Worm (Caenorhabditis elegans): ENCODE results near the gene Y54G2A.11.

Y54G2A.11 gene

DNA sequence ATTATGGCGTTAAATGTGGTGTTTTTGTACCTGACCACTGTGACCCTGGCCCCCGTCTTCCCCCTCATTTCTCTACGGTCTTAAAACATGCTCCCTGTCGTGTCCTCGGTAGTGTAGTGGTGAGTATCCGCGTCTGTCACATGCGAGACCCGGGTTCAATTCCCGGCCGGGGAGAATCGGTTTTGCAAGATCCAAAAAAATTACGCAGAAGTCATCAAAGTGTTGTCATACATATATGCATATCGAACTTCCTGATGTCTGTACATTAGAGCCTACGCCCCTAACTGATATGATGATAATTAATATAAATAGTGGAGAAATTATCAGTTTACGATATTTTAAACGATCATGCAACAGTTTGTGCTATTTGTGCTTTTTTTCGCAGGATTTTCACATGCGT is 33.9 kb upstream of the Y54G2A.11 start, which contains the start of gene Y54G2A.45:
Gene Y54G2A.45, plus strand, starts transcription at position 333 of the 400 bp plus-strand sequence.
- TF ChIP-seq lin-39 (tag; optimal IDR thresholded peaks at IDR 0.05) (peak; percentile 10), nhr-43 (tag; optimal IDR thresholded peaks at IDR 0.05; ENCODE audit: poor library complexity, severe bottlenecking) (peak; percentile 31), lin-15B (tag; optimal IDR thresholded peaks at IDR 0.05) (peak; percentile 6), unc-62 (GFP tag; optimal IDR thresholded peaks at IDR 0.05) (no peak), pqm-1 (tag; optimal IDR thresholded peaks at IDR 0.05) (peak; percentile 81), jun-1 (tag; optimal IDR thresholded peaks at IDR 0.05) (peak; percentile 64), egl-5 (tag; optimal IDR thresholded peaks at IDR 0.05) (no peak), eor-1 (tag; optimal IDR thresholded peaks at IDR 0.05) (no peak), tbx-2 (tag; optimal IDR thresholded peaks at IDR 0.05) (peak; percentile 29), pha-4 (tag; optimal IDR thresholded peaks at IDR 0.05) (peak; percentile 40), skn-1 (tag; optimal IDR thresholded peaks at IDR 0.05) (peak; percentile 83), hmg-11 (tag; optimal IDR thresholded peaks at IDR 0.05) (peak; percentile 30), nhr-11 (tag; optimal IDR thresholded peaks at IDR 0.05) (no peak), lsy-12 (tag; optimal IDR thresholded peaks at IDR 0.05) (peak; percentile 24), nfya-1 (tag; optimal IDR thresholded peaks at IDR 0.05; ENCODE audit: insufficient read depth) (peak; percentile 31), ceh-16 (tag; optimal IDR thresholded peaks at IDR 0.05) (no peak), nhr-77 (tag; optimal IDR thresholded peaks at IDR 0.05) (no peak), elt-2 (tag; optimal IDR thresholded peaks at IDR 0.05) (peak; percentile 89)

ce11 chrIV:2803652-2804051 is 32.1 kb upstream of the Y54G2A.11 start, which contains the start of gene Y54G2A.32:
TSS of gene Y54G2A.32 (plus strand) at chrIV:2803952.
- TF ChIP-seq pqm-1 (tag; optimal IDR thresholded peaks at IDR 0.05), result no peak
- no peak for TF ChIP-seq lin-15B (tag; optimal IDR thresholded peaks at IDR 0.05)
- TF ChIP-seq fos-1 (tag; optimal IDR thresholded peaks at IDR 0.05), result no peak
- no peak for TF ChIP-seq ztf-4 (tag; optimal IDR thresholded peaks at IDR 0.05)
- TF ChIP-seq nhr-43 (tag; optimal IDR thresholded peaks at IDR 0.05; ENCODE audit: poor library complexity, severe bottlenecking), result no peak
- no peak for TF ChIP-seq ztf-11 (tag; optimal IDR thresholded peaks at IDR 0.05)
- no peak for TF ChIP-seq fkh-10 (GFP tag; optimal IDR thresholded peaks at IDR 0.05)
- TF ChIP-seq unc-39 (tag; optimal IDR thresholded peaks at IDR 0.05), result no peak
- no peak for TF ChIP-seq nfya-1 (tag; optimal IDR thresholded peaks at IDR 0.05; ENCODE audit: insufficient read depth)
- TF ChIP-seq snpc-4 (tag; optimal IDR thresholded peaks at IDR 0.05), result no peak
- TF ChIP-seq nhr-23 (tag; optimal IDR thresholded peaks at IDR 0.05), result no peak
- TF ChIP-seq elt-2 (tag; optimal IDR thresholded peaks at IDR 0.05), result no peak
- TF ChIP-seq skn-1 (tag; optimal IDR thresholded peaks at IDR 0.05), result no peak
- no peak for TF ChIP-seq unc-62 (GFP tag; optimal IDR thresholded peaks at IDR 0.05)
- TF ChIP-seq R02D3.7 (tag; optimal IDR thresholded peaks at IDR 0.05), result no peak
- no peak for TF ChIP-seq nhr-77 (tag; optimal IDR thresholded peaks at IDR 0.05)
- no peak for TF ChIP-seq jun-1 (tag; optimal IDR thresholded peaks at IDR 0.05)
- TF ChIP-seq nhr-237 (tag; optimal IDR thresholded peaks at IDR 0.05), result no peak

DNA sequence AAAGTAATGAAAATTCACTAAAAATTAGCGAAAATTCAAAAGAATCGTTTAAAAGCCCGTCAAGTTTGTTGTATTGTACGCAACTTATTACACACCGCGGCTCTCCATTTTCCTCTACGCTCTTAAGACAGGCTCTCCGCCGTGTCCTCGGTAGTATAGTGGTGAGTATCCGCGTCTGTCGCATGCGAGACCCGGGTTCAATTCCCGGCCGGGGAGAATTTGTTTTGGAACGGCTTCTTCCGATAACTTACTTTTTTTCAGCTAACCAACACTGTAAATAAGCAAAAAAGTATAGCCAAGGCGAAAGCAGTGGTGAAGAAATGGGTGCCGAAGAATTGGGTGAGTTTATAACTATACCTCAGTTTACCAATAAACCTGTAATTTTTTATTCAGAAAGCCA is 30.6 kb upstream of the Y54G2A.11 start:
- TF ChIP-seq ceh-16 (tag; optimal IDR thresholded peaks at IDR 0.05) (no peak), ztf-11 (tag; optimal IDR thresholded peaks at IDR 0.05) (no peak), nhr-67 (tag; optimal IDR thresholded peaks at IDR 0.05) (no peak), nhr-28 (tag; optimal IDR thresholded peaks at IDR 0.05) (no peak), daf-12 (tag; optimal IDR thresholded peaks at IDR 0.05) (no peak), lin-39 (tag; optimal IDR thresholded peaks at IDR 0.05) (no peak), pha-4 (tag; optimal IDR thresholded peaks at IDR 0.05) (peak; percentile 12), ztf-4 (tag; optimal IDR thresholded peaks at IDR 0.05) (no peak), unc-39 (tag; optimal IDR thresholded peaks at IDR 0.05) (no peak), R02D3.7 (tag; optimal IDR thresholded peaks at IDR 0.05) (no peak), nhr-12 (tag; optimal IDR thresholded peaks at IDR 0.05) (no peak), skn-1 (tag; optimal IDR thresholded peaks at IDR 0.05) (no peak), aly-2 (tag; optimal IDR thresholded peaks at IDR 0.05) (no peak), eor-1 (tag; optimal IDR thresholded peaks at IDR 0.05) (no peak), ZK546.5 (tag; optimal IDR thresholded peaks at IDR 0.05) (no peak), fkh-10 (GFP tag; optimal IDR thresholded peaks at IDR 0.05) (no peak), elt-2 (tag; optimal IDR thresholded peaks at IDR 0.05) (peak; percentile 6), nhr-76 (tag; optimal IDR thresholded peaks at IDR 0.05) (no peak), elt-1 (tag; optimal IDR thresholded peaks at IDR 0.05) (no peak), nhr-237 (tag; optimal IDR thresholded peaks at IDR 0.05) (no peak), lin-15B (tag; optimal IDR thresholded peaks at IDR 0.05) (no peak), ceh-9 (tag; optimal IDR thresholded peaks at IDR 0.05) (no peak), jun-1 (tag; optimal IDR thresholded peaks at IDR 0.05) (no peak), nfya-1 (tag; optimal IDR thresholded peaks at IDR 0.05; ENCODE audit: insufficient read depth) (peak; percentile 2), egl-5 (tag; optimal IDR thresholded peaks at IDR 0.05) (no peak), nhr-25 (tag; optimal IDR thresholded peaks at IDR 0.05) (no peak)

Data from whole organism, L3 larva.